Worm (Caenorhabditis elegans) whole organism, L1 larva: Measurements from ENCODE around the gene C44C11.6.

Experiments
- C04F5.9 ChIP-seq: sonication (generic microtip); optimal IDR thresholded peaks from 2 replicates; lab custom pipeline; 2016; ENCODE audit warnings: missing genetic modification characterization, missing compliant biosample characterization
- C34B4.2 ChIP-seq: sonication (generic microtip); optimal IDR thresholded peaks from 2 replicates; lab custom pipeline; 2017; ENCODE audit warnings: mild to moderate bottlenecking, missing genetic modification characterization, missing compliant biosample characterization
- aha-1 ChIP-seq: fragments of 150-350 bp; optimal IDR thresholded peaks from 2 replicates; lab custom pipeline; 2014; ENCODE audit warnings: missing biosample characterization, missing genetic modification characterization
- aly-2 ChIP-seq: fragments of 150-350 bp; optimal IDR thresholded peaks from 2 replicates; lab custom pipeline; 2014; ENCODE audit warnings: missing biosample characterization, missing genetic modification characterization
- ama-1 ChIP-seq: fragments of 150-350 bp; optimal IDR thresholded peaks from 2 replicates; lab custom pipeline; 2014
- blmp-1 ChIP-seq: fragments of 150-350 bp; optimal IDR thresholded peaks from 2 replicates; lab custom pipeline; 2014; ENCODE audit warnings: missing biosample characterization, missing genetic modification characterization
- ceh-63 ChIP-seq: fragments of 200-800 bp; sonication (Bioruptor generic); optimal IDR thresholded peaks from 2 replicates; lab custom pipeline; 2018; ENCODE audit warnings: mild to moderate bottlenecking, missing genetic modification characterization, missing compliant biosample characterization
- ceh-8 ChIP-seq: fragments of 200-800 bp; sonication (Bioruptor generic); optimal IDR thresholded peaks from 2 replicates; lab custom pipeline; 2018; ENCODE audit warnings: mild to moderate bottlenecking, missing genetic modification characterization, moderate library complexity, missing compliant biosample characterization
- ceh-82 ChIP-seq, 3 experiments: fragments of 150-350 bp in 1 of 3; sonication (generic microtip) in 2 of 3; optimal IDR thresholded peaks; 2 replicates each; lab custom pipeline; 2014 to 2017; ENCODE audit warnings: missing biosample characterization in 3 of 3, missing genetic modification characterization in 3 of 3
- dsc-1 ChIP-seq: sonication (generic microtip); optimal IDR thresholded peaks from 2 replicates; lab custom pipeline; 2016; ENCODE audit warnings: mild to moderate bottlenecking, missing genetic modification characterization, missing compliant biosample characterization
- efl-3 ChIP-seq: fragments of 200-800 bp; sonication (Bioruptor generic); optimal IDR thresholded peaks from 2 replicates; lab custom pipeline; 2018; ENCODE audit warnings: mild to moderate bottlenecking, missing genetic modification characterization, missing compliant biosample characterization
- egl-13 ChIP-seq: sonication (generic microtip); optimal IDR thresholded peaks from 2 replicates; lab custom pipeline; 2016; ENCODE audit warnings: missing genotype, missing genetic modification reagents, missing genetic modification characterization, missing compliant biosample characterization
- elt-2 ChIP-seq: sonication (generic microtip); optimal IDR thresholded peaks from 2 replicates; lab custom pipeline; 2016; ENCODE audit warnings: missing genetic modification characterization, mild to moderate bottlenecking, inconsistent platforms, missing compliant biosample characterization, missing genetic modification reagents
- ets-5 ChIP-seq: fragments of 200-800 bp; sonication (Bioruptor generic); IDR thresholded peaks from 2 replicates; pipeline ENCODE4 v1.3.6; 2022; ENCODE audit warnings: missing genetic modification characterization, missing compliant biosample characterization
- fkh-10 ChIP-seq: sonication (generic microtip); optimal IDR thresholded peaks from 2 replicates; lab custom pipeline; 2017; ENCODE audit warnings: missing biosample characterization, missing genetic modification reagents, missing genetic modification characterization
- grh-1 ChIP-seq: fragments of 200-800 bp; sonication (Bioruptor generic); IDR thresholded peaks from 2 replicates; pipeline ENCODE4 v1.3.6; 2022; ENCODE audit warnings: missing genetic modification reagents, missing genetic modification characterization, missing compliant biosample characterization
- hlh-17 ChIP-seq: fragments of 200-800 bp; sonication (Bioruptor generic); optimal IDR thresholded peaks from 2 replicates; lab custom pipeline; 2018; ENCODE audit warnings: missing genetic modification characterization, mild to moderate bottlenecking, missing compliant biosample characterization, moderate library complexity, borderline replicate concordance
- irx-1 ChIP-seq: sonication (generic microtip); optimal IDR thresholded peaks from 2 replicates; lab custom pipeline; 2016; ENCODE audit warnings: missing genetic modification characterization, missing compliant biosample characterization
- isw-1 ChIP-seq: fragments of 200-800 bp; sonication (Bioruptor generic); IDR thresholded peaks from 2 replicates; pipeline ENCODE4 v1.3.6; 2022; ENCODE audit warnings: missing genetic modification characterization, missing compliant biosample characterization
- jun-1 ChIP-seq: fragments of 150-350 bp; optimal IDR thresholded peaks from 2 replicates; lab custom pipeline; 2014; ENCODE audit warnings: missing biosample characterization, missing genetic modification reagents, missing genetic modification characterization
- lin-14 ChIP-seq: fragments of 200-800 bp; sonication (Bioruptor generic); optimal IDR thresholded peaks from 2 replicates; lab custom pipeline; 2018; ENCODE audit warnings: mild to moderate bottlenecking, missing genetic modification characterization, moderate library complexity, missing compliant biosample characterization
- lin-15B ChIP-seq: fragments of 150-350 bp; sonication (generic microtip); optimal IDR thresholded peaks from 3 replicates; lab custom pipeline; 2014; ENCODE audit warnings: missing biosample characterization, missing genetic modification characterization
- lin-35 ChIP-seq, 2 experiments: fragments of 150-350 bp; optimal IDR thresholded peaks; 2 replicates each; lab custom pipeline; 2014; ENCODE audit warnings: missing biosample characterization in 2 of 2, missing genetic modification characterization in 2 of 2, missing genetic modification reagents in 2 of 2
- lin-39 ChIP-seq: fragments of 150-350 bp; optimal IDR thresholded peaks from 2 replicates; lab custom pipeline; 2014; ENCODE audit warnings: missing biosample characterization, missing genetic modification reagents, missing genetic modification characterization
- mab-9 ChIP-seq: fragments of 200-800 bp; sonication (Bioruptor generic); IDR thresholded peaks from 2 replicates; pipeline ENCODE4 v1.3.6; 2022; ENCODE audit warnings: missing genetic modification reagents, missing genetic modification characterization, missing compliant biosample characterization
- mdl-1 ChIP-seq, 2 experiments: fragments of 150-350 bp; optimal IDR thresholded peaks; 2 replicates each; lab custom pipeline; 2014 to 2017; ENCODE audit warnings: missing biosample characterization in 2 of 2, missing genetic modification characterization in 2 of 2, inconsistent platforms in 1 of 2
- mep-1 ChIP-seq: fragments of 150-350 bp; optimal IDR thresholded peaks from 2 replicates; lab custom pipeline; 2014; ENCODE audit warnings: missing biosample characterization, missing genetic modification characterization
- nhr-11 ChIP-seq: fragments of 150-350 bp; optimal IDR thresholded peaks from 2 replicates; lab custom pipeline; 2014; ENCODE audit warnings: missing biosample characterization, missing genetic modification characterization
- nhr-19 ChIP-seq: fragments of 200-800 bp; sonication (Bioruptor generic); conservative IDR thresholded peaks from 2 replicates; pipeline ENCODE4 v1.3.6; 2022; ENCODE audit warnings: missing genetic modification characterization, missing compliant biosample characterization
- nhr-20 ChIP-seq: sonication (generic microtip); optimal IDR thresholded peaks from 2 replicates; lab custom pipeline; 2016; ENCODE audit warnings: mild to moderate bottlenecking, missing genetic modification characterization, missing compliant biosample characterization
- nhr-237 ChIP-seq: fragments of 150-350 bp; optimal IDR thresholded peaks from 2 replicates; lab custom pipeline; 2014; ENCODE audit warnings: missing biosample characterization, missing genetic modification characterization
- nhr-28 ChIP-seq: fragments of 150-350 bp; optimal IDR thresholded peaks from 2 replicates; lab custom pipeline; 2014; ENCODE audit warnings: missing biosample characterization, missing genetic modification characterization
- nhr-76 ChIP-seq: sonication (generic microtip); optimal IDR thresholded peaks from 2 replicates; lab custom pipeline; 2017; ENCODE audit warnings: missing biosample characterization, missing genetic modification characterization
- nhr-77 ChIP-seq: fragments of 150-350 bp; optimal IDR thresholded peaks from 2 replicates; lab custom pipeline; 2014; ENCODE audit warnings: missing biosample characterization, missing genetic modification characterization
- nhr-84 ChIP-seq: sonication (generic microtip); optimal IDR thresholded peaks from 2 replicates; lab custom pipeline; 2017; ENCODE audit warnings: missing biosample characterization, missing genetic modification characterization
- nhr-85 ChIP-seq: sonication (generic microtip); peaks from one replicate; lab custom pipeline; 2016; ENCODE audit warnings: missing genetic modification characterization, inconsistent platforms, missing compliant biosample characterization
- pax-3 ChIP-seq: fragments of 200-800 bp; sonication (Bioruptor generic); optimal IDR thresholded peaks from 2 replicates; lab custom pipeline; 2018; ENCODE audit warnings: mild to moderate bottlenecking, missing genetic modification characterization, moderate library complexity, missing compliant biosample characterization
- pqm-1 ChIP-seq: sonication (generic microtip); optimal IDR thresholded peaks from 3 replicates; lab custom pipeline; 2017; ENCODE audit warnings: missing biosample characterization, missing genetic modification characterization
- rnt-1 ChIP-seq: sonication (generic microtip); optimal IDR thresholded peaks from 2 replicates; lab custom pipeline; 2016; ENCODE audit warnings: mild to moderate bottlenecking, missing genetic modification characterization, moderate library complexity, missing compliant biosample characterization
- skn-1 ChIP-seq: fragments of 150-350 bp; optimal IDR thresholded peaks from 2 replicates; lab custom pipeline; 2014; ENCODE audit warnings: missing biosample characterization, missing genetic modification characterization
- snpc-4 ChIP-seq: fragments of 150-350 bp; optimal IDR thresholded peaks from 2 replicates; lab custom pipeline; 2014; ENCODE audit warnings: missing biosample characterization, missing genetic modification characterization
- snu-23 ChIP-seq: sonication (generic microtip); optimal IDR thresholded peaks from 2 replicates; lab custom pipeline; 2016; ENCODE audit warnings: missing genetic modification characterization, missing compliant biosample characterization
- sox-4 ChIP-seq: sonication (generic microtip); optimal IDR thresholded peaks from 2 replicates; lab custom pipeline; 2016; ENCODE audit warnings: missing genetic modification characterization, missing compliant biosample characterization
- swsn-7 ChIP-seq: sonication (generic microtip); optimal IDR thresholded peaks from 2 replicates; lab custom pipeline; 2016; ENCODE audit warnings: missing genetic modification characterization, missing compliant biosample characterization
- tlp-1 ChIP-seq: fragments of 150-350 bp; optimal IDR thresholded peaks from 2 replicates; lab custom pipeline; 2014; ENCODE audit warnings: missing biosample characterization, missing genetic modification characterization
- unc-62 ChIP-seq: fragments of 150-350 bp; optimal IDR thresholded peaks from 2 replicates; lab custom pipeline; 2014; ENCODE audit warnings: missing biosample characterization, missing genetic modification reagents, missing genetic modification characterization
- unc-86 ChIP-seq: sonication (generic microtip); optimal IDR thresholded peaks from 2 replicates; lab custom pipeline; 2016; ENCODE audit warnings: missing genetic modification characterization, missing compliant biosample characterization
- unc-98 ChIP-seq: fragments of 200-800 bp; sonication (Bioruptor generic); IDR thresholded peaks from 2 replicates; pipeline ENCODE4 v1.3.6; 2022; ENCODE audit warnings: missing genetic modification characterization, missing compliant biosample characterization
- xbp-1 ChIP-seq: sonication (generic microtip); optimal IDR thresholded peaks from 2 replicates; lab custom pipeline; 2016; ENCODE audit warnings: missing genetic modification characterization, missing compliant biosample characterization
- zag-1 ChIP-seq: fragments of 150-350 bp; optimal IDR thresholded peaks from 2 replicates; lab custom pipeline; 2014; ENCODE audit warnings: missing biosample characterization, missing genetic modification characterization
- zip-4 ChIP-seq: fragments of 200-800 bp; sonication (Bioruptor generic); optimal IDR thresholded peaks from 2 replicates; lab custom pipeline; 2018; ENCODE audit warnings: mild to moderate bottlenecking, missing genetic modification characterization, moderate library complexity, missing compliant biosample characterization
- ztf-11 ChIP-seq, 2 experiments: sonication (generic microtip); optimal IDR thresholded peaks; 2 replicates each; lab custom pipeline; 2016 to 2017; ENCODE audit warnings: missing genetic modification characterization in 2 of 2, missing biosample characterization in 1 of 2, missing compliant biosample characterization in 1 of 2

The C44C11.6 gene

ce11 chrII:12382625-12383562 lies 38.3 kb downstream of the C44C11.6 start, which contains the start of gene btb-14 (continued):
- peak in 1 of 2 experiments; percentile 30 for TF ChIP-seq lin-35 (GFP tag; optimal IDR thresholded peaks at IDR 0.05; lab: Kevin White, UChicago)
- no peak for TF ChIP-seq xbp-1 (tag; lab: Kevin White, UChicago)
- TF ChIP-seq mdl-1 (tag; optimal IDR thresholded peaks at IDR 0.05; lab: Kevin White, UChicago): no peak
- no peak for TF ChIP-seq nhr-11
- no peak for TF ChIP-seq grh-1 (GFP tag; lab: Robert Waterston, UW)
- no peak for TF ChIP-seq nhr-76 (tag; lab: Kevin White, UChicago)
- no peak for TF ChIP-seq lin-39
- no peak for TF ChIP-seq irx-1 (tag; lab: Kevin White, UChicago)
- TF ChIP-seq blmp-1 (tag; lab: Kevin White, UChicago): no peak
- TF ChIP-seq unc-98 (GFP tag; lab: Robert Waterston, UW): no peak
- no peak for TF ChIP-seq ceh-8
- TF ChIP-seq unc-62 (GFP tag; lab: Kevin White, UChicago): no peak
- peak; percentile 35 for TF ChIP-seq nhr-19 (GFP tag; lab: Robert Waterston, UW)
- TF ChIP-seq snu-23 (GFP tag; lab: Kevin White, UChicago): peak; percentile 5
- TF ChIP-seq pax-3 (tag; lab: Kevin White, UChicago): no peak
- TF ChIP-seq skn-1 (tag; lab: Kevin White, UChicago): no peak
- no peak for TF ChIP-seq ceh-63 (GFP tag; lab: Kevin White, UChicago)
- peak; percentile 77 for TF ChIP-seq rnt-1 (tag; lab: Kevin White, UChicago)
- TF ChIP-seq nhr-20: no peak
- peak; percentile 68 for TF ChIP-seq unc-86 (tag; lab: Kevin White, UChicago)
- no peak for TF ChIP-seq ets-5 (GFP tag; lab: Robert Waterston, UW)
- TF ChIP-seq sox-4 (tag; lab: Kevin White, UChicago): no peak
- peak; percentile 72 for TF ChIP-seq egl-13 (tag; lab: Kevin White, UChicago)
- peak; percentile 85 for TF ChIP-seq lin-14 (GFP tag; lab: Kevin White, UChicago)
- TF ChIP-seq ama-1 (lab: Kevin White, UChicago): no peak
- TF ChIP-seq lin-15B (tag; lab: Kevin White, UChicago): no peak
- TF ChIP-seq tlp-1: no peak
- no peak for TF ChIP-seq ztf-11 (tag; optimal IDR thresholded peaks at IDR 0.05; lab: Kevin White, UChicago)
- TF ChIP-seq efl-3: no peak
- no peak for TF ChIP-seq hlh-17
- no peak for TF ChIP-seq jun-1
- no peak for TF ChIP-seq mab-9 (GFP tag; lab: Robert Waterston, UW)
- peak; percentile 8 for TF ChIP-seq nhr-85 (tag; lab: Kevin White, UChicago)
- TF ChIP-seq nhr-77 (tag; lab: Kevin White, UChicago): no peak
- TF ChIP-seq nhr-28 (tag; lab: Kevin White, UChicago): no peak
- TF ChIP-seq elt-2 (tag; lab: Kevin White, UChicago): no peak
- no peak for TF ChIP-seq nhr-237
- peak; percentile 35 for TF ChIP-seq dsc-1 (tag; lab: Kevin White, UChicago)
- TF ChIP-seq fkh-10: peak; percentile 14
- TF ChIP-seq swsn-7 (tag; lab: Kevin White, UChicago): peak; percentile 34
- no peak for TF ChIP-seq zip-4
- peak; percentile 92 for TF ChIP-seq snpc-4 (tag; lab: Kevin White, UChicago)
- TF ChIP-seq C04F5.9 (tag; lab: Kevin White, UChicago): no peak
- no peak for TF ChIP-seq aha-1
- no peak for TF ChIP-seq C34B4.2 (tag; lab: Kevin White, UChicago)
- TF ChIP-seq ceh-82 (tag; optimal IDR thresholded peaks at IDR 0.05; lab: Kevin White, UChicago): peak in 1 of 3 experiments; percentile 56
- TF ChIP-seq pqm-1 (tag; lab: Kevin White, UChicago): no peak
- TF ChIP-seq mep-1 (tag; lab: Kevin White, UChicago): no peak
- no peak for TF ChIP-seq zag-1 (tag; lab: Kevin White, UChicago)
- TF ChIP-seq nhr-84 (tag; lab: Kevin White, UChicago): no peak
- no peak for TF ChIP-seq aly-2
- TF ChIP-seq isw-1 (GFP tag; lab: Robert Waterston, UW): peak; percentile 1; the same call in 1 of the 2 replicates
